Fruit fly (Drosophila melanogaster): ENCODE measurements around the gene RpL28.
A peak's percentile ranks its signal among the peaks of the same experiment; 100 is the strongest.

Gene RpL28

dm6 chr3L:3179474-3179873 is 43.3 kb downstream of the RpL28 start (continued):
- peak; percentile 94 for TF ChIP-seq dsx (GFP tag; optimal IDR thresholded peaks at IDR 0.05; ENCODE audit: poor library complexity, severe bottlenecking)
- peak; percentile 94 for TF ChIP-seq topi (GFP tag; optimal IDR thresholded peaks at IDR 0.05)
- peak; percentile 67 for TF ChIP-seq fd85E (GFP tag; optimal IDR thresholded peaks at IDR 0.05)
- TF ChIP-seq CG1621 (tag; optimal IDR thresholded peaks at IDR 0.05) = peak; percentile 92
- TF ChIP-seq Gug (GFP tag; IDR thresholded peaks at IDR 0.05) = peak; percentile 86
- peak; percentile 89 for TF ChIP-seq CG6854 (GFP tag; optimal IDR thresholded peaks at IDR 0.05)
- peak; percentile 89 for TF ChIP-seq acj6 (GFP tag; optimal IDR thresholded peaks at IDR 0.05)
- TF ChIP-seq dac (GFP tag; optimal IDR thresholded peaks at IDR 0.05) = peak; percentile 35
- TF ChIP-seq CG11902 (GFP tag; optimal IDR thresholded peaks at IDR 0.05) = peak; percentile 83
- TF ChIP-seq Blimp-1 (GFP tag; optimal IDR thresholded peaks at IDR 0.05) = peak; percentile 76
- no peak for TF ChIP-seq Smox (GFP tag; optimal IDR thresholded peaks at IDR 0.05)
- TF ChIP-seq fkh (GFP tag; optimal IDR thresholded peaks at IDR 0.05) = no peak
- peak; percentile 85 for TF ChIP-seq fd59A (GFP tag; optimal IDR thresholded peaks at IDR 0.05)
- TF ChIP-seq CG34406 (GFP tag; optimal IDR thresholded peaks at IDR 0.05) = peak; percentile 89
- TF ChIP-seq CG31627 (GFP tag; optimal IDR thresholded peaks at IDR 0.05) = peak; percentile 91
- TF ChIP-seq Lpt (GFP tag; optimal IDR thresholded peaks at IDR 0.05) = peak; percentile 76

- TF ChIP-seq CG16779 (tag; optimal IDR thresholded peaks at IDR 0.05) (no peak), lz (GFP tag; optimal IDR thresholded peaks at IDR 0.05) (peak; percentile 84), fd59A (GFP tag; optimal IDR thresholded peaks at IDR 0.05) (peak; percentile 6), cyc (GFP tag; optimal IDR thresholded peaks at IDR 0.05) (peak; percentile 57), Sox15 (GFP tag; optimal IDR thresholded peaks at IDR 0.05) (peak; percentile 38), fkh (GFP tag; optimal IDR thresholded peaks at IDR 0.05) (no peak), CG31627 (GFP tag; optimal IDR thresholded peaks at IDR 0.05) (peak; percentile 79), dac (GFP tag; optimal IDR thresholded peaks at IDR 0.05) (no peak), CG8319 (GFP tag; optimal IDR thresholded peaks at IDR 0.05) (no peak), Hr39 (GFP tag; optimal IDR thresholded peaks at IDR 0.05) (peak; percentile 81), Lpt (GFP tag; optimal IDR thresholded peaks at IDR 0.05) (peak; percentile 19), CG6808 (GFP tag; optimal IDR thresholded peaks at IDR 0.05) (no peak), ss (GFP tag; optimal IDR thresholded peaks at IDR 0.05) (no peak), Smox (GFP tag; optimal IDR thresholded peaks at IDR 0.05) (peak; percentile 59), CG6163 (GFP tag; IDR thresholded peaks at IDR 0.05) (peak; percentile 29; the same call in 1 of the 3 replicates), esn (GFP tag; optimal IDR thresholded peaks at IDR 0.05) (peak; percentile 76), Sox102F (GFP tag; optimal IDR thresholded peaks at IDR 0.05) (no peak), fd85E (GFP tag; optimal IDR thresholded peaks at IDR 0.05) (no peak), CG34406 (GFP tag; optimal IDR thresholded peaks at IDR 0.05) (peak; percentile 11), CG3032 (tag; optimal IDR thresholded peaks at IDR 0.05) (peak; percentile 44), CG15336 (GFP tag; IDR thresholded peaks at IDR 0.05) (no peak), CG4318 (GFP tag; optimal IDR thresholded peaks at IDR 0.05) (no peak), Eip93F (GFP tag; optimal IDR thresholded peaks at IDR 0.05) (no peak), Gug (GFP tag; IDR thresholded peaks at IDR 0.05) (peak; percentile 28; the same call in 1 of the 2 replicates)
These were observed 44.1 kb downstream of the RpL28 start, which contains the start of the genes MnM and Girdin for dm6 chr3L:3178530-3179096. MnM (minus strand) TSS chr3L:3178580. Girdin (plus strand) TSS chr3L:3178930.

dm6 chr3L:3177872-3178271 is 44.9 kb downstream of the RpL28 start:
- TF ChIP-seq Gug (GFP tag; IDR thresholded peaks at IDR 0.05) (no peak), Ets21C (GFP tag; optimal IDR thresholded peaks at IDR 0.05) (no peak), CG4318 (GFP tag; optimal IDR thresholded peaks at IDR 0.05) (no peak), svp (GFP tag) (no peak)

dm6 chr3L:3172445-3172844 is 50.3 kb downstream of the RpL28 start, which contains the start of gene CG14963:
CG14963 (minus strand) TSS chr3L:3172545.
- TF ChIP-seq dac (GFP tag; optimal IDR thresholded peaks at IDR 0.05) = no peak
- TF ChIP-seq CG34406 (GFP tag; optimal IDR thresholded peaks at IDR 0.05) = no peak
- no peak for TF ChIP-seq Eip93F (GFP tag; optimal IDR thresholded peaks at IDR 0.05)
- TF ChIP-seq Sox15 (GFP tag; optimal IDR thresholded peaks at IDR 0.05) = no peak
- no peak for TF ChIP-seq ss (GFP tag; optimal IDR thresholded peaks at IDR 0.05)
- TF ChIP-seq CG10669 (GFP tag; optimal IDR thresholded peaks at IDR 0.05) = no peak
- TF ChIP-seq CG8119 (GFP tag; IDR thresholded peaks at IDR 0.05) = no peak
- no peak for TF ChIP-seq fkh (GFP tag; optimal IDR thresholded peaks at IDR 0.05)
- no peak for TF ChIP-seq Hr38 (GFP tag; optimal IDR thresholded peaks at IDR 0.05)
- no peak for TF ChIP-seq CG15336 (GFP tag; IDR thresholded peaks at IDR 0.05)
- TF ChIP-seq Gug (GFP tag; IDR thresholded peaks at IDR 0.05) = no peak
- TF ChIP-seq CG7368 (GFP tag; optimal IDR thresholded peaks at IDR 0.05) = no peak
- TF ChIP-seq CG11294 (GFP tag; IDR thresholded peaks at IDR 0.05) = no peak
- TF ChIP-seq Hr4 (GFP tag; optimal IDR thresholded peaks at IDR 0.05) = no peak
- TF ChIP-seq topi (GFP tag; optimal IDR thresholded peaks at IDR 0.05) = no peak
- TF ChIP-seq CG16779 (tag; optimal IDR thresholded peaks at IDR 0.05) = no peak
- TF ChIP-seq vri (GFP tag; optimal IDR thresholded peaks at IDR 0.05) = no peak
